Worm (Caenorhabditis elegans) whole organism, dauer: ENCODE results near the gene F56D2.2.

Source experiments
- unc-62 ChIP-seq: sonication (generic microtip); optimal IDR thresholded peaks from 2 replicates; lab custom pipeline; 2017; ENCODE audit warnings: missing biosample characterization, missing genetic modification reagents, missing genetic modification characterization

The F56D2.2 gene

DNA sequence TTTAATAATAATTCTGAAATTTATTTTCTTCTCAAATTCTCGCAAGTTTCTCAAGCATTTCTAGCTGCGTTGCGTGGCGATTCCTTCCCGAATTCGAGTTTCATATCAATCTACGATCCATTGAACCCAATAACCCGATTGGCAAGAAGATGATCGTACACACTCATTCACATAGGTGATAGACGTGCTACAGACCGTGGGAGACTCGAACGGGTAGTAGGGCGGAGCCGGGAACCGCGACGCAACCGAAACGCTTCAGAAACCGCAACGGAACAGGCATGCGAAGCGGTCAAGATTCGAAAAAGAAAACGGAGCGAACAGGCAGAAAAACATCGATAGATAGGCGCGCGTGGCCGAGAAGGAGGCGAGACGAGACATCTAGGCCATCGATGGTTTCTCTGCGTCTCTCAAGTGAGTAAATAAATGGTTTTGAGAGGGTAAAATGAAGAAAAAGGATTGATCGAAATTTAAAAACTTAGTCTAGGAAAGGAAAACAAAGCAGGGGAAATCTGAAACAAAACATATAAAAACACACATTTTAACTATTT lies 16.4 kb downstream of the F56D2.2 start, which contains the start of gene madf-11:
madf-11 (minus strand) TSS at position 51 of the 548 bp plus-strand sequence.
- TF ChIP-seq unc-62 (GFP tag; lab: Kevin White, UChicago): no peak

- TF ChIP-seq unc-62 (GFP tag; lab: Kevin White, UChicago): no peak
These were observed 17.0 kb downstream of the F56D2.2 start, which contains the start of gene xnd-1 for ce11 chrIII:5604080-5604479. TSS of gene xnd-1 (plus strand) at chrIII:5604460.

DNA sequence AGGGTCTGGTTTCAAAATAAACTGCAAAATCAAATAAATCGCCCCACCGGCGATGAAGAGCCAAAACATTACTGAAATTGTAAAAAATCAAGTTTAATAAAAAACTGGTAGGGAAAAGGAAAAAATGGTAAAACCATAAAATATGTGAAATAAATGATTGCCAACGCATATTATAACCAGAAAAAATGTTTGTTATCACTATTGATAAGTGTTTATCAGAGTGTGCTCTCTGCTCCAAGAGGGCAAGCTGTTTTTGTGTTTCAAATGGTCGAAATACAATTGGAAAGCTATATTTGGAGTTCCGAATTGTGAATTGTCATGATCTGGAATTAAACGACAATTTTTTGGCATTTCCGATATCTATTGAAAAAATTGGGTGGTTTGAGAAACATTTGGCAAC lies 23.2 kb downstream of the F56D2.2 start, which contains the start of gene C05D2.8:
C05D2.8 (minus strand) TSS at position 71 of the 400 bp plus-strand sequence.
- no peak for TF ChIP-seq unc-62 (GFP tag; lab: Kevin White, UChicago)

ce11 chrIII:5611604-5612324 lies 24.7 kb downstream of the F56D2.2 start, which contains the start of gene bas-1:
TSS of gene bas-1 (plus strand) at chrIII:5612274.
- TF ChIP-seq unc-62 (GFP tag; lab: Kevin White, UChicago): no peak

DNA sequence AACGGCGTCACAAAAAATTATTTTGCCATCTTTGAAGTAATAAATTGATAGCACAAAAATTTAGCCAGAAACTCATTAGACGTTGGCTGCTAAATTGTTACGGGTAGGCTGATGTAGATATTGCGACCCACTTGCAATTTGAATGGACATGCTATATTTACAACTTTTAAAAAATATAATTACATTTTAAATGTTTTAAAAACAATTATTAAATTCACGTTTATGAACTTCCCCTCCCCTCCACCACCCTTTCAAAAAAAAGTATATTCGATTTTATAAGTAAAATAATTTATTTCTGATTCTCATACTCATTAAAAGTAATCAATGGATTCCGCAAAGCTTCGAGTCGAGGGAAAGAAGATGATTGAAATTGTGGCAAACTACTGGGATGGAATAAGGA lies 27.6 kb downstream of the F56D2.2 start, which contains the start of gene basl-1:
basl-1 (plus strand) TSS at position 301 of the 400 bp plus-strand sequence.
- no peak for TF ChIP-seq unc-62 (GFP tag; lab: Kevin White, UChicago)

ce11 chrIII:5615675-5616074 lies 28.6 kb downstream of the F56D2.2 start:
- no peak for TF ChIP-seq unc-62 (GFP tag; lab: Kevin White, UChicago)

DNA sequence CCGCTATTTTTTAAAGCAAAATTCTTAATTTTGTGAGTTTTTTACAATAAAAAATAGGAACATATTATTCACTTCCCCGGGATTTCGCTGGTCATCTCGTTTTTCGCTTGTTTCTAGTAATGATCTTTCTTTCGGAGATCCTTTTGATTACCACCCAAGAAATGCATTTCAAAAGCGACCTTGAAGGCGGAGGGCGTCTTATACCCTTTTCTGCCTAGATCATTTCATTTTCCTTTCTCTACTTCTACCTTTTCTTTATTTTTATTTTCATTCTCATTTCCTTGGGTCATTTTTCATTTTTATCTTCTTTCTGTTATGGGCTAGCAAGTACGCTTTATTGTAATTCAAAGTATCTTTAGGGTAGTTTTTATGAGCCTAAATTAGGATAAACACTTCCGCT lies 33.1 kb downstream of the F56D2.2 start:
- no peak for TF ChIP-seq unc-62 (GFP tag; lab: Kevin White, UChicago)

- TF ChIP-seq unc-62 (GFP tag; lab: Kevin White, UChicago): no peak
These were observed 34.2 kb downstream of the F56D2.2 start for ce11 chrIII:5621236-5621635.

ce11 chrIII:5622232-5623009 lies 35.4 kb downstream of the F56D2.2 start:
- TF ChIP-seq unc-62 (GFP tag; lab: Kevin White, UChicago): no peak

ce11 chrIII:5623418-5623817 lies 36.4 kb downstream of the F56D2.2 start:
- TF ChIP-seq unc-62 (GFP tag; lab: Kevin White, UChicago): no peak

ce11 chrIII:5624835-5625234 lies 37.8 kb downstream of the F56D2.2 start, which contains the start of gene daf-4:
TSS of gene daf-4 (plus strand) at chrIII:5625135.
- TF ChIP-seq unc-62 (GFP tag; lab: Kevin White, UChicago): no peak

- TF ChIP-seq unc-62 (GFP tag; lab: Kevin White, UChicago): no peak
These were observed 42.2 kb downstream of the F56D2.2 start for ce11 chrIII:5629225-5629624.

DNA sequence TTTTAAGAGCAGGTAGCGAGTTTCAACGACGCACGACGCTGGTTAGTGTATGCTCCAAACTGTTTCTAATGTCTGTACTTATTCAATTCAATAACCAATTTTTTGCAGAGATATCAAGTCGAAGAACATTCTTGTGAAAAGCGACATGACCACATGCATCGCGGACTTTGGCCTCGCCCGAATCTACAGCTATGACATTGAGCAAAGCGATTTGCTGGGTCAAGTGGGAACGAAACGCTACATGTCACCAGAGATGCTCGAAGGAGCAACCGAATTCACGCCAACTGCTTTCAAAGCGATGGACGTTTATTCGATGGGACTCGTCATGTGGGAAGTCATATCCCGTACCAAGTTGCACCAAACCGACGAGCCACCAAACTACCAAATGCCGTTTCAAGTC lies 43.3 kb downstream of the F56D2.2 start:
- TF ChIP-seq unc-62 (GFP tag; lab: Kevin White, UChicago): no peak

DNA sequence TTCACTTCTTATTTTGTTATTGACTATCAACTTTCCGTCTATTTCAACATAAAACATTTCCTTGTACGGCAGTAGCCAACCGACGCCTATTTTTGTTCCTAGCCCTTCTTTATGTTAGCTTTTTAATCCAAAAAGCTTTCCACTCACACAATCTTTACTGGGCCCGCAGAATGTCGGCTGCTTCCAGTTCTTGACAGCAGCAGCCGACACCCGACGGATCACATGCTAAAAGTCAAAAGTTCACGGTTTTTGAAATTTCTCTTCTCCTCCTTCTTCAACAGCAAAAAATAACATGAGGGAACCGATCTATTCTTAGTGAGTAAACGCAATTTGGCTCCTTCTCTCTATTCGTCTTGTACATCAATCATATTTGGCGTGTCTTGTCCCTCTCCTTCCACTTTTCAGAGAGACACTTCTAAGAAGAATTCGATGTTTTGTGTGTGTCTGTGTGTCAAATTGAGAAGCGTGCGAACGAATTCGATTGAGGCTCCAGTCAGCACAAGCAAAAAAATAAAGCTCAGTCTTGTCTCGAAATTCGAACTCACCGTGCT lies 45.4 kb downstream of the F56D2.2 start:
- TF ChIP-seq unc-62 (GFP tag; lab: Kevin White, UChicago): no peak

DNA sequence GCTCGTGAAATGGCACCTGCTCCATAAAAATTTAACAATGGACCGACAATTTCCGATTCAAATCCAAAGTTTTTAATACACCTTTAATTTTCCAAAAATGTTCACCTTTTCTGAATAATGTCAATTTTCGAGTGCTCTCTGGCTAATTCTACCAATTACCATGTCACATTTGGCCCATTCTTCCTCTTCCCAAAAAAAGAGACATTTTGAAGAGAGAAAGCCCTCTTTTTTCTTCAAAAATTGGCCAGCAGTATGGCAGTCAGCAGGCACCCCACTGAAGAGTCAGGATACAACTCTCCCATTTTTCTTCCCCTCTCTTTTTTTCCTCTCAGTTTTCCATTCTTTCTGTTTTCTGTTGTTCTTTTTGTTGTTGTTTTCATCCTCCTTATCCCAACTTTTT lies 47.4 kb downstream of the F56D2.2 start:
- no peak for TF ChIP-seq unc-62 (GFP tag; lab: Kevin White, UChicago)

- TF ChIP-seq unc-62 (GFP tag; lab: Kevin White, UChicago): no peak
These were observed 48.1 kb downstream of the F56D2.2 start, which contains the start of gene ckk-1 for ce11 chrIII:5635179-5635578. TSS of gene ckk-1 (plus strand) at chrIII:5635479.
